Worm (Caenorhabditis elegans) whole organism, midembryonic: Measurements from ENCODE around the gene C50E3.12.

Experiments used
- T22C8.4 ChIP-seq: fragments of 200-800 bp; sonication (Bioruptor generic); IDR thresholded peaks from 2 replicates; pipeline ENCODE4 v1.3.6; 2022; ENCODE audit warnings: missing genetic modification characterization, missing compliant biosample characterization
- flt-1 ChIP-seq: fragments of 200-800 bp; sonication (Bioruptor generic); IDR thresholded peaks from 2 replicates; pipeline ENCODE4 v1.3.6; 2022; ENCODE audit warnings: missing genetic modification characterization, missing compliant biosample characterization

ce11 chrV:7570955-7571354 is 50.9 kb downstream of the C50E3.12 start, which contains the start of gene F19F10.14:
- TF ChIP-seq T22C8.4 (GFP tag; lab: Robert Waterston, UW) = no peak
- TF ChIP-seq flt-1 (GFP tag; lab: Robert Waterston, UW) = no peak
